Worm (Caenorhabditis elegans): Measurements from ENCODE around the gene C05E11.6.

DNA sequence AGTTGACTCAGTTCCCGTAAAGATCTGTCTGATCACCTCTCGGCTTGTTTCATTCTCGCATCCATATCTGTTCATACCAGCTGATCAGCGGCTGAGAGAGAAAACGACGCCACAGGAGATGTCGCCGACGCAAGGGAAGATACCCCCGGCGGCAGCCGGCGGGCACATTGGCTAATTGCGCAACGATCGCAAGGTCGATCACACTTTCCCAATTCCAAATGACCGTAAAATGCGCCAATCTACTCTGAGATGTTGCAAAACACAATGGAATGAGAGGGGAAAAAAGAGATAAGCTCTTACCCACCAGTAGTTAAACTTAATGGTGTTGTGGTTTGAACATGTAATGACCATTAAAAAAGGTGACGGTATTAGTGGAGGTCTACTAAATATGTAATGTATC lies 11.0 kb upstream of the C05E11.6 start:
- TF ChIP-seq lin-15B (tag; optimal IDR thresholded peaks at IDR 0.05), result no peak
- TF ChIP-seq dpl-1 (GFP tag; optimal IDR thresholded peaks at IDR 0.05), result peak in 1 of 3 experiments; percentile 3
- TF ChIP-seq tbx-2 (tag; optimal IDR thresholded peaks at IDR 0.05), result no peak
- no peak for TF ChIP-seq efl-1 (optimal IDR thresholded peaks at IDR 0.05)
- no peak for TF ChIP-seq efl-1 (GFP tag; optimal IDR thresholded peaks at IDR 0.05 in 1 of 2)
- no peak for TF ChIP-seq nhr-76 (tag; optimal IDR thresholded peaks at IDR 0.05)
- peak; percentile 44 for TF ChIP-seq nhr-90 (tag; optimal IDR thresholded peaks at IDR 0.05; ENCODE audit: poor library complexity)
- TF ChIP-seq ztf-11 (tag; optimal IDR thresholded peaks at IDR 0.05), result no peak
- TF ChIP-seq swsn-7 (tag; optimal IDR thresholded peaks at IDR 0.05), result no peak
- no peak for TF ChIP-seq nhr-77 (tag; optimal IDR thresholded peaks at IDR 0.05)
- TF ChIP-seq tlp-1 (tag; optimal IDR thresholded peaks at IDR 0.05), result no peak
- TF ChIP-seq lin-13 (GFP tag; optimal IDR thresholded peaks at IDR 0.05), result no peak
- no peak for TF ChIP-seq lir-3 (tag; optimal IDR thresholded peaks at IDR 0.05; ENCODE audit: poor library complexity)
- no peak for TF ChIP-seq skn-1 (tag; optimal IDR thresholded peaks at IDR 0.05)
- peak; percentile 65 for TF ChIP-seq unc-130 (tag; optimal IDR thresholded peaks at IDR 0.05)
